Fruit fly (Drosophila melanogaster): ENCODE results near the gene Calx.

Calx gene

dm6 chr3R:21017464-21018080 is 39.6 kb downstream of the Calx start, which contains the start of gene Rlip (continued):
- 0 out of 3 replicates have a peak, but pooled peaks have one; percentile 40 for TF ChIP-seq tgo (GFP tag; IDR thresholded peaks at IDR 0.05)
- peak; percentile 18 for TF ChIP-seq exex (tag; optimal IDR thresholded peaks at IDR 0.05)
- TF ChIP-seq Dbx (GFP tag; IDR thresholded peaks at IDR 0.05) = peak; percentile 57; the same call in 2 of the 3 replicates
- TF ChIP-seq CG14667 (GFP tag; IDR thresholded peaks at IDR 0.05) = no peak
- no peak for TF ChIP-seq Jarid2 (GFP tag; optimal IDR thresholded peaks at IDR 0.05)
- no peak for TF ChIP-seq run (tag; optimal IDR thresholded peaks at IDR 0.05)
- TF ChIP-seq Hsf (GFP tag; optimal IDR thresholded peaks at IDR 0.05) = peak; percentile 54
- TF ChIP-seq ftz-f1 (GFP tag; optimal IDR thresholded peaks at IDR 0.05) = no peak
- peak; percentile 37; the same call in 1 of the 3 replicates for TF ChIP-seq ci (GFP tag; IDR thresholded peaks at IDR 0.05)
- TF ChIP-seq CG13123 (GFP tag; optimal IDR thresholded peaks at IDR 0.05) = no peak
- peak; percentile 22 for TF ChIP-seq NK7.1 (GFP tag; optimal IDR thresholded peaks at IDR 0.05)
- no peak for TF ChIP-seq lola (GFP tag; optimal IDR thresholded peaks at IDR 0.05)
- TF ChIP-seq Stat92E (GFP tag; optimal IDR thresholded peaks at IDR 0.05) = no peak
- TF ChIP-seq CG5245 (GFP tag; optimal IDR thresholded peaks at IDR 0.05) = peak; percentile 53
- TF ChIP-seq Bdp1 (GFP tag; optimal IDR thresholded peaks at IDR 0.05) = peak; percentile 7
- peak; percentile 14 for TF ChIP-seq CG3163 (GFP tag; optimal IDR thresholded peaks at IDR 0.05)
- TF ChIP-seq CG11560 (tag; IDR thresholded peaks at IDR 0.05) = peak; percentile 93
- no peak for TF ChIP-seq CG1832 (GFP tag; optimal IDR thresholded peaks at IDR 0.05)
- no peak for TF ChIP-seq salm (tag; optimal IDR thresholded peaks at IDR 0.05)
- TF ChIP-seq Six4 (GFP tag; optimal IDR thresholded peaks at IDR 0.05) = peak; percentile 12
- no peak for TF ChIP-seq Mes4 (GFP tag; optimal IDR thresholded peaks at IDR 0.05)
- TF ChIP-seq Atf6 (GFP tag; IDR thresholded peaks at IDR 0.05) = no peak
- TF ChIP-seq MTF-1 (GFP tag; optimal IDR thresholded peaks at IDR 0.05; ENCODE audit: borderline replicate concordance) = no peak
- no peak for TF ChIP-seq CG6854 (GFP tag; optimal IDR thresholded peaks at IDR 0.05)
- TF ChIP-seq CG14965 (GFP tag; optimal IDR thresholded peaks at IDR 0.05; ENCODE audit: borderline replicate concordance) = no peak
- TF ChIP-seq CG10654 (GFP tag; optimal IDR thresholded peaks at IDR 0.05) = peak; percentile 31
- no peak for TF ChIP-seq tio (GFP tag; optimal IDR thresholded peaks at IDR 0.05)
- TF ChIP-seq Mad (GFP tag; optimal IDR thresholded peaks at IDR 0.05) = peak; percentile 24
- TF ChIP-seq CG10959 (GFP tag; IDR thresholded peaks at IDR 0.05) = no peak
- no peak for TF ChIP-seq CG17385 (GFP tag; optimal IDR thresholded peaks at IDR 0.05)
- no peak for TF ChIP-seq pros (GFP tag; optimal IDR thresholded peaks at IDR 0.05)
- TF ChIP-seq CG9437 (GFP tag; optimal IDR thresholded peaks at IDR 0.05) = peak; percentile 2
- TF ChIP-seq CG12769 (tag; optimal IDR thresholded peaks at IDR 0.05) = peak; percentile 5
- no peak for TF ChIP-seq wor (GFP tag; IDR thresholded peaks at IDR 0.05)
- no peak for TF ChIP-seq CG3065 (GFP tag; optimal IDR thresholded peaks at IDR 0.05)
- no peak for TF ChIP-seq pan (optimal IDR thresholded peaks at IDR 0.05)
- no peak for TF ChIP-seq pan (GFP tag; optimal IDR thresholded peaks at IDR 0.05 in 1 of 2, IDR thresholded peaks at IDR 0.05 in 1 of 2)
- peak; percentile 56 for TF ChIP-seq CG7839 (tag; optimal IDR thresholded peaks at IDR 0.05)
- peak; percentile 38; the same call in 1 of the 4 replicates for TF ChIP-seq Dll (GFP tag; IDR thresholded peaks at IDR 0.05; ENCODE audit: partially characterized antibody)
- peak; percentile 34; the same call in 1 of the 2 replicates for TF ChIP-seq Ptx1 (GFP tag; IDR thresholded peaks at IDR 0.05)
- no peak for TF ChIP-seq CG4360 (GFP tag; IDR thresholded peaks at IDR 0.05)
- no peak for TF ChIP-seq Hmx (GFP tag; optimal IDR thresholded peaks at IDR 0.05)
- peak; percentile 74 for TF ChIP-seq Bgb (GFP tag; IDR thresholded peaks at IDR 0.05; ENCODE audit: partially characterized antibody)
